Fruit fly (Drosophila melanogaster) whole organism, embryonic: ENCODE measurements around the gene Pgd.

Source experiments
- ATbp ChIP-seq: fragments of 200-800 bp; sonication (Bioruptor generic); optimal IDR thresholded peaks from 2 replicates; lab custom pipeline; 2017; ENCODE audit warnings: missing biosample characterization, mild to moderate bottlenecking, missing genetic modification characterization, missing genetic modification reagents
- Asciz ChIP-seq: fragments of 200-800 bp; sonication (Bioruptor generic); optimal IDR thresholded peaks from 2 replicates; lab custom pipeline; 2017; ENCODE audit warnings: missing biosample characterization, mild to moderate bottlenecking, missing genetic modification characterization, missing genetic modification reagents
- Bdp1 ChIP-seq: fragments of 200-800 bp; sonication (Bioruptor generic); optimal IDR thresholded peaks from 3 replicates; lab custom pipeline; 2016; ENCODE audit warnings: missing biosample characterization, missing genetic modification characterization
- CG1024 ChIP-seq: fragments of 200-800 bp; sonication (Bioruptor generic); IDR thresholded peaks from 2 replicates; pipeline ENCODE4 v1.3.6; 2022; ENCODE audit warnings: missing biosample characterization, missing genetic modification characterization
- CG11398 ChIP-seq: fragments of 200-800 bp; sonication (Bioruptor generic); optimal IDR thresholded peaks from 2 replicates; lab custom pipeline; 2016; ENCODE audit warnings: missing biosample characterization, missing genetic modification characterization
- CG12071 ChIP-seq: fragments of 200-800 bp; sonication (Bioruptor generic); optimal IDR thresholded peaks from 3 replicates; lab custom pipeline; 2018; ENCODE audit warnings: missing biosample characterization, mild to moderate bottlenecking, missing genetic modification characterization
- CG12769 ChIP-seq: fragments of 200-800 bp; sonication (Bioruptor generic); optimal IDR thresholded peaks from 2 replicates; lab custom pipeline; 2019; ENCODE audit warnings: missing biosample characterization, mild to moderate bottlenecking, missing genetic modification characterization, moderate library complexity
- CG13424 ChIP-seq: fragments of 200-800 bp; sonication (Bioruptor generic); optimal IDR thresholded peaks from 2 replicates; lab custom pipeline; 2019; ENCODE audit warnings: missing biosample characterization, mild to moderate bottlenecking, missing genetic modification characterization, moderate library complexity
- CG14050 ChIP-seq: fragments of 200-800 bp; sonication (Bioruptor generic); IDR thresholded peaks from 3 replicates; pipeline ENCODE4 v1.3.6; 2022; ENCODE audit warnings: missing biosample characterization, missing genetic modification characterization
- CG1602 ChIP-seq: fragments of 200-800 bp; sonication (Bioruptor generic); optimal IDR thresholded peaks from 3 replicates; lab custom pipeline; 2016; ENCODE audit warnings: missing biosample characterization, missing genetic modification characterization
- CG17328 ChIP-seq: fragments of 200-800 bp; sonication (Bioruptor generic); IDR thresholded peaks from 2 replicates; pipeline ENCODE4 v1.3.6; 2022; ENCODE audit warnings: missing biosample characterization, missing genetic modification characterization
- CG3163 ChIP-seq: fragments of 200-800 bp; sonication (Bioruptor generic); optimal IDR thresholded peaks from 3 replicates; lab custom pipeline; 2016; ENCODE audit warnings: missing biosample characterization, missing genetic modification characterization
- CG34224 ChIP-seq: fragments of 200-800 bp; sonication (Bioruptor generic); IDR thresholded peaks from 3 replicates; pipeline ENCODE4 v1.3.6; 2022; ENCODE audit warnings: missing biosample characterization, missing genetic modification characterization; ENCODE audit not compliant: partially characterized antibody
- CG4360 ChIP-seq: fragments of 200-800 bp; sonication (Bioruptor generic); IDR thresholded peaks from 2 replicates; pipeline ENCODE4 v1.3.6; 2022; ENCODE audit warnings: missing biosample characterization, missing genetic modification characterization
- CG43689 ChIP-seq: fragments of 200-800 bp; sonication (Bioruptor generic); IDR thresholded peaks from 2 replicates; pipeline ENCODE4 v1.3.6; 2022; ENCODE audit warnings: missing biosample characterization, missing genetic modification characterization
- CG4730 ChIP-seq: fragments of 200-800 bp; sonication (Bioruptor generic); IDR thresholded peaks from 2 replicates; pipeline ENCODE4 v1.3.6; 2022; ENCODE audit warnings: missing biosample characterization, missing genetic modification characterization
- CG5953 ChIP-seq: fragments of 200-800 bp; sonication (Bioruptor generic); IDR thresholded peaks from 2 replicates; pipeline ENCODE4 v1.3.6; 2022; ENCODE audit warnings: missing biosample characterization, missing genetic modification characterization
- CG7372 ChIP-seq: fragments of 200-800 bp; sonication (Bioruptor generic); IDR thresholded peaks from 2 replicates; pipeline ENCODE4 v1.3.6; 2022; ENCODE audit warnings: missing biosample characterization, missing genetic modification characterization
- CG8089 ChIP-seq: fragments of 200-800 bp; sonication (Bioruptor generic); optimal IDR thresholded peaks from 3 replicates; lab custom pipeline; 2016; ENCODE audit warnings: missing biosample characterization, missing genetic modification characterization
- CG8290 ChIP-seq, 3 experiments: fragments of 200-800 bp; sonication (Bioruptor generic); optimal IDR thresholded peaks; 2 replicates each; lab custom pipeline; 2016 to 2019; ENCODE audit warnings: missing biosample characterization in 3 of 3, missing genetic modification characterization in 3 of 3, mild to moderate bottlenecking in 2 of 3, moderate library complexity in 1 of 3
- CG9817 ChIP-seq: fragments of 200-800 bp; sonication (Bioruptor generic); optimal IDR thresholded peaks from 2 replicates; lab custom pipeline; 2018; ENCODE audit warnings: missing biosample characterization, mild to moderate bottlenecking, missing genetic modification characterization, moderate library complexity
- CkIIα-i1 ChIP-seq: fragments of 200-800 bp; sonication (Bioruptor generic); IDR thresholded peaks from 2 replicates; pipeline ENCODE4 v1.3.6; 2022; ENCODE audit warnings: missing biosample characterization, missing genetic modification characterization
- Dad ChIP-seq: fragments of 200-800 bp; sonication (Bioruptor generic); optimal IDR thresholded peaks from 3 replicates; lab custom pipeline; 2016; ENCODE audit warnings: missing biosample characterization, missing genetic modification characterization
- GATAe ChIP-seq: fragments of 200-800 bp; sonication (Bioruptor generic); conservative IDR thresholded peaks from 2 replicates; pipeline ENCODE4 v1.3.6; 2022; ENCODE audit warnings: missing biosample characterization, missing genetic modification characterization
- HHEX ChIP-seq: fragments of 200-800 bp; sonication (Bioruptor generic); optimal IDR thresholded peaks from 3 replicates; lab custom pipeline; 2017; ENCODE audit warnings: missing biosample characterization, mild to moderate bottlenecking, missing genetic modification characterization, missing genetic modification reagents
- HLH54F ChIP-seq: fragments of 200-800 bp; sonication (Bioruptor generic); optimal IDR thresholded peaks from 3 replicates; lab custom pipeline; 2016; ENCODE audit warnings: missing biosample characterization, missing genetic modification characterization
- HmgD ChIP-seq: fragments of 200-800 bp; sonication (Bioruptor generic); optimal IDR thresholded peaks from 3 replicates; lab custom pipeline; 2016; ENCODE audit warnings: missing biosample characterization, missing genetic modification characterization
- MTF-1 ChIP-seq: fragments of 200-800 bp; sonication (Bioruptor generic); optimal IDR thresholded peaks from 2 replicates; lab custom pipeline; 2018; ENCODE audit warnings: missing biosample characterization, mild to moderate bottlenecking, missing genetic modification characterization, borderline replicate concordance
- Myb ChIP-seq: fragments of 200-800 bp; sonication (Bioruptor generic); optimal IDR thresholded peaks from 2 replicates; lab custom pipeline; 2016; ENCODE audit warnings: missing biosample characterization, missing genetic modification characterization
- NFAT ChIP-seq: fragments of 200-800 bp; sonication (Bioruptor generic); IDR thresholded peaks from 2 replicates; pipeline ENCODE4 v1.3.6; 2022; ENCODE audit warnings: missing biosample characterization, missing genetic modification characterization
- Sox102F ChIP-seq: fragments of 200-800 bp; sonication (Bioruptor generic); optimal IDR thresholded peaks from 2 replicates; lab custom pipeline; 2018; ENCODE audit warnings: missing biosample characterization, mild to moderate bottlenecking, missing genetic modification characterization, moderate library complexity
- TFAM ChIP-seq: fragments of 200-800 bp; sonication (Bioruptor generic); optimal IDR thresholded peaks from 2 replicates; lab custom pipeline; 2017; ENCODE audit warnings: missing biosample characterization, missing genetic modification characterization, inconsistent platforms
- Tbp ChIP-seq: fragments of >200 bp; optimal IDR thresholded peaks from 2 replicates; lab custom pipeline; 2018; ENCODE audit warnings: missing biosample characterization, missing genetic modification characterization
- bbx ChIP-seq: fragments of 200-800 bp; sonication (Bioruptor generic); IDR thresholded peaks from 2 replicates; pipeline ENCODE4 v1.3.6; 2022; ENCODE audit warnings: missing biosample characterization, missing genetic modification characterization; ENCODE audit not compliant: partially characterized antibody
- chif ChIP-seq, 2 experiments: fragments of 200-800 bp; sonication (Bioruptor generic); optimal IDR thresholded peaks; 3 replicates each; lab custom pipeline; 2016; ENCODE audit warnings: missing biosample characterization in 2 of 2, missing genetic modification characterization in 2 of 2
- corto ChIP-seq: fragments of 200-800 bp; sonication (Bioruptor generic); optimal IDR thresholded peaks from 2 replicates; lab custom pipeline; 2016; ENCODE audit warnings: missing biosample characterization, mild to moderate bottlenecking, missing genetic modification characterization, moderate library complexity
- grau ChIP-seq: fragments of 200-800 bp; optimal IDR thresholded peaks from 3 replicates; lab custom pipeline; 2019; ENCODE audit warnings: missing biosample characterization, mild to moderate bottlenecking, missing genetic modification characterization, moderate library complexity
- gro ChIP-seq: fragments of 200-800 bp; sonication (Bioruptor generic); optimal IDR thresholded peaks from 2 replicates; lab custom pipeline; 2016; ENCODE audit warnings: missing biosample characterization, missing genetic modification characterization
- lbe ChIP-seq: fragments of 200-800 bp; sonication (Bioruptor generic); optimal IDR thresholded peaks from 2 replicates; lab custom pipeline; 2016; ENCODE audit warnings: missing biosample characterization, mild to moderate bottlenecking, missing genetic modification characterization
- luna ChIP-seq: fragments of 200-800 bp; sonication (Bioruptor generic); optimal IDR thresholded peaks from 2 replicates; lab custom pipeline; 2016; ENCODE audit warnings: missing biosample characterization, missing genetic modification characterization
- maf-S ChIP-seq: fragments of 200-800 bp; sonication (Bioruptor generic); optimal IDR thresholded peaks from 2 replicates; lab custom pipeline; 2016; ENCODE audit warnings: missing biosample characterization, missing genetic modification characterization
- nom ChIP-seq: fragments of 200-800 bp; sonication (Bioruptor generic); optimal IDR thresholded peaks from 2 replicates; lab custom pipeline; 2017; ENCODE audit warnings: missing biosample characterization, missing genetic modification characterization, mild to moderate bottlenecking, moderate library complexity, missing genetic modification reagents
- pb ChIP-seq: fragments of 200-800 bp; sonication (Bioruptor generic); optimal IDR thresholded peaks from 3 replicates; lab custom pipeline; 2016; ENCODE audit warnings: missing biosample characterization, missing genetic modification characterization
- row ChIP-seq: fragments of 200-800 bp; sonication (Bioruptor generic); IDR thresholded peaks from 3 replicates; pipeline ENCODE4 v1.3.6; 2022; ENCODE audit warnings: missing biosample characterization, missing genetic modification characterization
- shn ChIP-seq: fragments of 200-800 bp; sonication (Bioruptor generic); optimal IDR thresholded peaks from 3 replicates; lab custom pipeline; 2016; ENCODE audit warnings: missing biosample characterization, missing genetic modification characterization
- ssp ChIP-seq: fragments of 200-800 bp; sonication (Bioruptor generic); IDR thresholded peaks from 2 replicates; pipeline ENCODE4 v1.3.6; 2022; ENCODE audit warnings: missing biosample characterization, missing genetic modification characterization
- stwl ChIP-seq: fragments of 200-800 bp; sonication (Bioruptor generic); optimal IDR thresholded peaks from 3 replicates; lab custom pipeline; 2018; ENCODE audit warnings: missing biosample characterization, mild to moderate bottlenecking, missing genetic modification characterization, moderate library complexity
- twi ChIP-seq: fragments of 200-800 bp; optimal IDR thresholded peaks from 2 replicates; lab custom pipeline; 2019; ENCODE audit warnings: missing biosample characterization, mild to moderate bottlenecking, missing genetic modification characterization, moderate library complexity
- zen2 ChIP-seq: fragments of 200-800 bp; sonication (Bioruptor generic); IDR thresholded peaks from 3 replicates; pipeline ENCODE4 v1.3.6; 2022; ENCODE audit warnings: missing biosample characterization, missing genetic modification characterization; ENCODE audit not compliant: partially characterized antibody

Gene Pgd

dm6 chrX:2145690-2146470 is 944 bp downstream of the Pgd start (continued):
- TF ChIP-seq CG12071 = no peak
- TF ChIP-seq CG11398 (GFP tag; lab: Kevin White, UChicago) = no peak
- TF ChIP-seq CG9817 = peak; percentile 31
- TF ChIP-seq bbx = peak; percentile 62
- TF ChIP-seq CG17328 (GFP tag; lab: Robert Waterston, UW) = no peak
- peak in 1 of 2 experiments; percentile 19 for TF ChIP-seq chif (GFP tag; optimal IDR thresholded peaks at IDR 0.05; lab: Kevin White, UChicago)
- TF ChIP-seq CG8290 (GFP tag; optimal IDR thresholded peaks at IDR 0.05; lab: Kevin White, UChicago) = no peak
- TF ChIP-seq CG8290 (tag; optimal IDR thresholded peaks at IDR 0.05; lab: Kevin White, UChicago) = peak; percentile 13 to 19
- no peak for TF ChIP-seq ATbp (GFP tag; lab: Kevin White, UChicago)
- peak; percentile 31; the same call in 1 of the 2 replicates for TF ChIP-seq ssp (GFP tag; lab: Robert Waterston, UW)
- peak; percentile 67 for TF ChIP-seq corto (GFP tag; lab: Kevin White, UChicago)
- TF ChIP-seq pb (GFP tag; lab: Kevin White, UChicago) = peak; percentile 19
- TF ChIP-seq MTF-1 (GFP tag; lab: Kevin White, UChicago) = no peak
- TF ChIP-seq twi (tag; lab: Kevin White, UChicago) = peak; percentile 6
- no peak for TF ChIP-seq CG5953 (GFP tag; lab: Robert Waterston, UW)
- peak; percentile 71; the same call in 2 of the 3 replicates for TF ChIP-seq CG34224 (GFP tag; lab: Robert Waterston, UW)
- no peak for TF ChIP-seq CG4730 (GFP tag; lab: Robert Waterston, UW)
- TF ChIP-seq NFAT (GFP tag; lab: Robert Waterston, UW) = peak; percentile 36; the same call in 1 of the 2 replicates
- TF ChIP-seq HLH54F (GFP tag; lab: Kevin White, UChicago) = peak; percentile 6
- TF ChIP-seq HmgD (GFP tag; lab: Kevin White, UChicago) = no peak
- TF ChIP-seq Myb (GFP tag; lab: Kevin White, UChicago) = no peak
- TF ChIP-seq row (GFP tag; lab: Robert Waterston, UW) = peak; percentile 87
- no peak for TF ChIP-seq TFAM
- no peak for TF ChIP-seq GATAe (GFP tag; lab: Robert Waterston, UW)
- peak; percentile 49 for TF ChIP-seq grau (tag; lab: Kevin White, UChicago)
- TF ChIP-seq CG8089 (GFP tag; lab: Kevin White, UChicago) = no peak
- TF ChIP-seq CG7372 (GFP tag; lab: Robert Waterston, UW) = peak; percentile 40; the same call in 1 of the 2 replicates
- no peak for TF ChIP-seq CG14050 (GFP tag; lab: Robert Waterston, UW)
- TF ChIP-seq luna = peak; percentile 27
- peak; percentile 22 for TF ChIP-seq shn
- TF ChIP-seq maf-S (GFP tag; lab: Kevin White, UChicago) = peak; percentile 21
- TF ChIP-seq CG3163 (GFP tag; lab: Kevin White, UChicago) = no peak
- no peak for TF ChIP-seq CG12769
- TF ChIP-seq zen2 (GFP tag; lab: Robert Waterston, UW) = peak; percentile 72; the same call in 1 of the 3 replicates
- no peak for TF ChIP-seq Tbp (GFP tag; lab: Kevin White, UChicago)
- no peak for TF ChIP-seq Dad (GFP tag; lab: Kevin White, UChicago)
- peak; percentile 21 for TF ChIP-seq Sox102F
- peak; percentile 47 for TF ChIP-seq CG13424 (tag; lab: Kevin White, UChicago)
- TF ChIP-seq CG1024 (GFP tag; lab: Robert Waterston, UW) = no peak
- peak; percentile 2 for TF ChIP-seq HHEX (GFP tag; lab: Kevin White, UChicago)
- TF ChIP-seq CG4360 (GFP tag; lab: Robert Waterston, UW) = peak; percentile 83
- no peak for TF ChIP-seq CkIIα-i1 (GFP tag; lab: Robert Waterston, UW)
- no peak for TF ChIP-seq CG1602
- TF ChIP-seq Bdp1 = no peak
- no peak for TF ChIP-seq stwl (tag; lab: Kevin White, UChicago)
- no peak for TF ChIP-seq CG43689 (GFP tag; lab: Robert Waterston, UW)
- TF ChIP-seq Asciz = no peak
- TF ChIP-seq gro (GFP tag; lab: Kevin White, UChicago) = peak; percentile 46
- no peak for TF ChIP-seq nom (GFP tag; lab: Kevin White, UChicago)
- TF ChIP-seq lbe (GFP tag; lab: Kevin White, UChicago) = no peak
